Worm (Caenorhabditis elegans): ENCODE results near the gene cTel55X.1.

The cTel55X.1 gene

DNA sequence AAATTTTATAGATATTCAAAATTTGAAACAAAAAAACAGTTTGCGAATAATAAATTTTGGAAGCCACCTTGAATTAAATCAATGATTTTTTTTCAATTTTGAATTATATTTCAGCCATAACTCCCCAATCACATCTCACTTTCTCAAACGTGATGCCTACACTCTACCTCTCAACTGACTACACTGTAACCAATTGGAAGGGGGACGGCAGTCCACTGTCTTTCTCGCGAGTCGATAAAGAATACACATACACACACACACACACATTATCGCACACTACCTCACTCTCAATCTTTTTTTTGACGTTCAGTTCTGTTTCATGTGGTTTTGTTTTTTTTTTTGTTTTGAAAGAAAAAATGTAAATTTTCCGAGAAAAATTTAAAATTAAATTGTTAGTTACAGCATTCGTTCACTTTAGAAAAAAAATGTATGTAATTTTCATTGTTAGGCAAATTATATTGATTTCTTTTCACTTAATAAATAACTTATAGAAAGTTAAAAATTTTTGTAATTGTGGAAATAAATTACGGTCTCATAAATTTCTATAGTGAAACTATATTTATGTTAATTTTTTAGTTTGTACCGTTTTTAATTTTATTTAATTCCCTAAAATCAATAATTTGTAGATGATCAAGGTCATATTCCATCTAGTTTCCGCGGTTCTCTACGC, at the start of gene cTel55X.1:
Gene cTel55X.1, plus strand, starts transcription at position 620 of the 670 bp plus-strand sequence.
- TF ChIP-seq ceh-39 (tag; optimal IDR thresholded peaks at IDR 0.05) (peak; percentile 51), unc-120 (tag; optimal IDR thresholded peaks at IDR 0.05; ENCODE audit: poor library complexity, severe bottlenecking) (no peak), ceh-83 (GFP tag; optimal IDR thresholded peaks at IDR 0.05) (no peak), cnd-1 (tag; optimal IDR thresholded peaks at IDR 0.05) (no peak), nhr-12 (tag; optimal IDR thresholded peaks at IDR 0.05) (no peak)

DNA sequence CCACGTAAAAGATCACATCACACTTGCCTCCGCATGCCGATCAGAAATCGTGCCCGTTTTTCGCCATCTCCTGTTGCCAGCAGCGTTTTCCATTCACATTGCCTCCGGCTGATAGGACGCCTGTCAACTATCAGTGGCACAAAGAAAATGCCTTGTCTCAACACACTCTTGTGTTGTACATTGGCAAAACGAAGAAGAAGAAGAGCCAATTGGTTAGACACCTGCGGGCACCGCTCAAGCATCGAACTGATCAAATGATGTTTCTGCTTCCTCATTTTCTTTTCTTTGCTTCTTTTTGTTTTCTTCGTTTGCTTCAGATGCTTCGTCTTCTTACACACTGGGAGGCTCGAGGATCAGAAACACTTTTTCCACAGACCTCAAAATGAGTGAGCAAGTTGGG, 47.5 kb upstream of the cTel55X.1 start:
- no peak for TF ChIP-seq sptf-1 (tag; optimal IDR thresholded peaks at IDR 0.05)
- TF ChIP-seq hlh-1 (tag; optimal IDR thresholded peaks at IDR 0.05), result peak; percentile 68
- TF ChIP-seq nhr-2 (tag; optimal IDR thresholded peaks at IDR 0.05), result no peak
- peak; percentile 69 for TF ChIP-seq unc-120 (tag; optimal IDR thresholded peaks at IDR 0.05; ENCODE audit: poor library complexity, severe bottlenecking)
- peak; percentile 60 for TF ChIP-seq unc-62 (GFP tag; optimal IDR thresholded peaks at IDR 0.05)
- no peak for TF ChIP-seq mep-1 (tag; optimal IDR thresholded peaks at IDR 0.05)
- no peak for TF ChIP-seq blmp-1 (tag; optimal IDR thresholded peaks at IDR 0.05)
- no peak for TF ChIP-seq zip-8 (tag; optimal IDR thresholded peaks at IDR 0.05)

ce11 chrX:17670379-17671077, 44.2 kb upstream of the cTel55X.1 start, which contains the start of gene T23E7.2:
Gene T23E7.2, plus strand, starts transcription at chrX:17671027.
- TF ChIP-seq tbx-8 (GFP tag; optimal IDR thresholded peaks at IDR 0.05) (no peak), unc-62 (GFP tag; optimal IDR thresholded peaks at IDR 0.05) (peak; percentile 12), pha-4 (tag; optimal IDR thresholded peaks at IDR 0.05) (no peak), M03D4.4 (tag; optimal IDR thresholded peaks at IDR 0.05) (no peak), nhr-2 (tag; optimal IDR thresholded peaks at IDR 0.05) (no peak), zip-8 (tag; optimal IDR thresholded peaks at IDR 0.05) (no peak), unc-120 (tag; optimal IDR thresholded peaks at IDR 0.05; ENCODE audit: poor library complexity, severe bottlenecking) (peak; percentile 56), ceh-43 (GFP tag; optimal IDR thresholded peaks at IDR 0.05) (no peak), bed-3 (GFP tag; optimal IDR thresholded peaks at IDR 0.05) (no peak), drap-1 (GFP tag; optimal IDR thresholded peaks at IDR 0.05) (no peak), ztf-11 (tag; optimal IDR thresholded peaks at IDR 0.05) (no peak), nhr-12 (tag; optimal IDR thresholded peaks at IDR 0.05) (no peak), lsy-2 (tag; optimal IDR thresholded peaks at IDR 0.05) (no peak), lin-32 (GFP tag; optimal IDR thresholded peaks at IDR 0.05) (no peak), hlh-1 (tag; optimal IDR thresholded peaks at IDR 0.05) (peak; percentile 42), snpc-4 (tag; optimal IDR thresholded peaks at IDR 0.05) (no peak), mls-2 (tag; optimal IDR thresholded peaks at IDR 0.05) (no peak)

DNA sequence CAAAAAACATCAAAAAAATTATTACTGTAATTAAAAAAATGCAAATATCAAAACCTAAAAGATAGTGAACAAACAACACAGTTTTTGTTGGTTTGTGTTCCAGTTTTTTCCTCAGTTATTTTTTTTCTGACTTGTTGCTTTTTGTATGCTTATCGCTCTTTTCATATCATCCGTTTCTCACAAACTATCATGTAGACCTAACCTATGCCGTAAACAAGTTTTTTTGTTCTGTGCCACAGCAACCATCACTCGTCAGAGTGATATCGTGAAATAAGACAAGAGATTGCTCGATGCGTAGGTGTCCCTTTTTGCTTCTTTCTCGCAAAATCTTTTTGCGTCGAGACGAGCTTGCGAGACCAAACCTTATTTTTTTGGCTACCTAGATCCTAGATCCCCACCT, 42.5 kb upstream of the cTel55X.1 start:
- TF ChIP-seq ceh-39 (tag; optimal IDR thresholded peaks at IDR 0.05) (no peak), nhr-12 (tag; optimal IDR thresholded peaks at IDR 0.05) (no peak), blmp-1 (tag; optimal IDR thresholded peaks at IDR 0.05) (no peak), lsy-2 (tag; optimal IDR thresholded peaks at IDR 0.05) (no peak), unc-62 (GFP tag; optimal IDR thresholded peaks at IDR 0.05) (no peak), ham-2 (GFP tag; optimal IDR thresholded peaks at IDR 0.05) (no peak), snpc-4 (tag; optimal IDR thresholded peaks at IDR 0.05) (no peak), mep-1 (tag; optimal IDR thresholded peaks at IDR 0.05) (no peak), unc-120 (tag; optimal IDR thresholded peaks at IDR 0.05; ENCODE audit: poor library complexity, severe bottlenecking) (no peak), bed-3 (GFP tag; optimal IDR thresholded peaks at IDR 0.05) (no peak)

ce11 chrX:17674313-17674712, 40.4 kb upstream of the cTel55X.1 start:
- TF ChIP-seq blmp-1 (tag; optimal IDR thresholded peaks at IDR 0.05), result no peak
- no peak for TF ChIP-seq ceh-83 (GFP tag; optimal IDR thresholded peaks at IDR 0.05)
- TF ChIP-seq cnd-1 (tag; optimal IDR thresholded peaks at IDR 0.05), result no peak
- TF ChIP-seq nhr-12 (tag; optimal IDR thresholded peaks at IDR 0.05), result no peak
- no peak for TF ChIP-seq unc-120 (tag; optimal IDR thresholded peaks at IDR 0.05; ENCODE audit: poor library complexity, severe bottlenecking)
- no peak for TF ChIP-seq ceh-43 (GFP tag; optimal IDR thresholded peaks at IDR 0.05)
- TF ChIP-seq unc-39 (tag; optimal IDR thresholded peaks at IDR 0.05), result no peak
- TF ChIP-seq lin-32 (GFP tag; optimal IDR thresholded peaks at IDR 0.05), result no peak
- no peak for TF ChIP-seq mab-5 (tag; optimal IDR thresholded peaks at IDR 0.05)
- no peak for TF ChIP-seq drap-1 (GFP tag; optimal IDR thresholded peaks at IDR 0.05)
- TF ChIP-seq ham-2 (GFP tag; optimal IDR thresholded peaks at IDR 0.05), result no peak
- no peak for TF ChIP-seq nhr-28 (tag; optimal IDR thresholded peaks at IDR 0.05)
- TF ChIP-seq snpc-4 (tag; optimal IDR thresholded peaks at IDR 0.05), result no peak
- TF ChIP-seq elt-1 (tag; optimal IDR thresholded peaks at IDR 0.05; ENCODE audit: borderline replicate concordance, insufficient read depth), result no peak
- no peak for TF ChIP-seq lsy-2 (tag; optimal IDR thresholded peaks at IDR 0.05)
- TF ChIP-seq tbx-8 (GFP tag; optimal IDR thresholded peaks at IDR 0.05), result no peak
- TF ChIP-seq ztf-11 (tag; optimal IDR thresholded peaks at IDR 0.05), result no peak
- no peak for TF ChIP-seq M03D4.4 (tag; optimal IDR thresholded peaks at IDR 0.05)
- TF ChIP-seq mep-1 (tag; optimal IDR thresholded peaks at IDR 0.05), result no peak
- no peak for TF ChIP-seq elt-3 (tag; optimal IDR thresholded peaks at IDR 0.05)

Measured in whole organism, mixed stage, embryonic.